Worm (Caenorhabditis elegans) whole organism, mixed stage, embryonic: Measurements from ENCODE around the gene srh-82.
A peak's percentile ranks its signal among the peaks of the same experiment; 100 is the strongest.

Experiments used
- M03D4.4 ChIP-seq: sonication (generic microtip); optimal IDR thresholded peaks from 2 replicates; lab custom pipeline; 2017; ENCODE audit warnings: mild to moderate bottlenecking, missing genetic modification characterization, missing compliant biosample characterization
- bed-3 ChIP-seq: fragments of 200-800 bp; sonication (Bioruptor generic); optimal IDR thresholded peaks from 3 replicates; lab custom pipeline; 2018; ENCODE audit warnings: mild to moderate bottlenecking, missing genetic modification characterization, moderate library complexity, missing compliant biosample characterization
- ceh-39 ChIP-seq: fragments of 150-350 bp; optimal IDR thresholded peaks from 2 replicates; lab custom pipeline; 2014; ENCODE audit warnings: missing biosample characterization, missing genetic modification characterization
- ceh-43 ChIP-seq: fragments of 200-800 bp; sonication (Bioruptor generic); optimal IDR thresholded peaks from 2 replicates; lab custom pipeline; 2018; ENCODE audit warnings: mild to moderate bottlenecking, missing genetic modification characterization, moderate library complexity, missing compliant biosample characterization
- ceh-83 ChIP-seq: fragments of 200-800 bp; sonication (Bioruptor generic); optimal IDR thresholded peaks from 2 replicates; lab custom pipeline; 2018; ENCODE audit warnings: mild to moderate bottlenecking, missing genetic modification characterization, missing compliant biosample characterization
- ces-1 ChIP-seq: fragments of 150-350 bp; optimal IDR thresholded peaks from 2 replicates; lab custom pipeline; 2014; ENCODE audit warnings: missing biosample characterization, missing genetic modification reagents, missing genetic modification characterization
- cnd-1 ChIP-seq: fragments of 200-800 bp; sonication (Bioruptor generic); optimal IDR thresholded peaks from 2 replicates; lab custom pipeline; 2018; ENCODE audit warnings: mild to moderate bottlenecking, missing genetic modification characterization, missing compliant biosample characterization
- drap-1 ChIP-seq: fragments of 200-800 bp; sonication (Bioruptor generic); optimal IDR thresholded peaks from 3 replicates; lab custom pipeline; 2018; ENCODE audit warnings: mild to moderate bottlenecking, missing genetic modification characterization, missing compliant biosample characterization
- elt-3 ChIP-seq: fragments of 150-350 bp; optimal IDR thresholded peaks from 2 replicates; lab custom pipeline; 2014; ENCODE audit warnings: missing biosample characterization, missing genetic modification characterization
- flh-1 ChIP-seq: fragments of 200-800 bp; sonication (Bioruptor generic); optimal IDR thresholded peaks from 2 replicates; lab custom pipeline; 2018; ENCODE audit warnings: mild to moderate bottlenecking, missing genetic modification characterization, moderate library complexity, missing compliant biosample characterization
- ham-2 ChIP-seq: fragments of 200-800 bp; sonication (Bioruptor generic); optimal IDR thresholded peaks from 2 replicates; lab custom pipeline; 2018; ENCODE audit warnings: mild to moderate bottlenecking, missing genetic modification characterization, missing compliant biosample characterization
- hlh-1 ChIP-seq: fragments of 150-350 bp; optimal IDR thresholded peaks from 2 replicates; lab custom pipeline; 2014; ENCODE audit warnings: missing biosample characterization, missing genetic modification reagents, missing genetic modification characterization
- lin-13 ChIP-seq: fragments of 150-350 bp; optimal IDR thresholded peaks from 2 replicates; lab custom pipeline; 2014; ENCODE audit warnings: missing biosample characterization, missing genetic modification characterization
- lin-32 ChIP-seq: fragments of 200-800 bp; sonication (Bioruptor generic); optimal IDR thresholded peaks from 2 replicates; lab custom pipeline; 2018; ENCODE audit warnings: mild to moderate bottlenecking, missing genetic modification characterization, missing compliant biosample characterization
- mab-5 ChIP-seq: fragments of 150-350 bp; optimal IDR thresholded peaks from 2 replicates; lab custom pipeline; 2014; ENCODE audit warnings: missing biosample characterization, missing genetic modification characterization
- mep-1 ChIP-seq: fragments of 150-350 bp; optimal IDR thresholded peaks from 2 replicates; lab custom pipeline; 2017; ENCODE audit warnings: missing biosample characterization, missing genetic modification reagents, missing genetic modification characterization, inconsistent platforms
- mls-2 ChIP-seq: sonication (generic microtip); optimal IDR thresholded peaks from 2 replicates; lab custom pipeline; 2016; ENCODE audit warnings: mild to moderate bottlenecking, missing genetic modification characterization, moderate library complexity, missing compliant biosample characterization
- nhr-12 ChIP-seq: fragments of 150-350 bp; optimal IDR thresholded peaks from 2 replicates; lab custom pipeline; 2014; ENCODE audit warnings: missing biosample characterization, missing genetic modification characterization
- nhr-2 ChIP-seq: fragments of 150-350 bp; optimal IDR thresholded peaks from 2 replicates; lab custom pipeline; 2014; ENCODE audit warnings: missing biosample characterization, missing genetic modification characterization
- nhr-28 ChIP-seq: fragments of 150-350 bp; optimal IDR thresholded peaks from 2 replicates; lab custom pipeline; 2014; ENCODE audit warnings: missing biosample characterization, missing genetic modification characterization
- nhr-76 ChIP-seq: sonication (generic microtip); optimal IDR thresholded peaks from 2 replicates; lab custom pipeline; 2017; ENCODE audit warnings: missing biosample characterization, missing genetic modification characterization
- pha-4 ChIP-seq: fragments of 150-350 bp; optimal IDR thresholded peaks from 2 replicates; lab custom pipeline; 2018; ENCODE audit warnings: missing biosample characterization, missing genetic modification reagents, missing genetic modification characterization
- sptf-1 ChIP-seq: sonication (generic microtip); optimal IDR thresholded peaks from 2 replicates; lab custom pipeline; 2017; ENCODE audit warnings: mild to moderate bottlenecking, missing genetic modification characterization, moderate library complexity, missing compliant biosample characterization
- tbx-8 ChIP-seq: fragments of 200-800 bp; sonication (Bioruptor generic); optimal IDR thresholded peaks from 2 replicates; lab custom pipeline; 2018; ENCODE audit warnings: mild to moderate bottlenecking, missing genetic modification characterization, moderate library complexity, missing compliant biosample characterization
- unc-39 ChIP-seq: fragments of 150-350 bp; optimal IDR thresholded peaks from 2 replicates; lab custom pipeline; 2014; ENCODE audit warnings: missing biosample characterization, missing genetic modification characterization
- unc-62 ChIP-seq: fragments of 150-350 bp; optimal IDR thresholded peaks from 2 replicates; lab custom pipeline; 2014; ENCODE audit warnings: missing biosample characterization, missing genetic modification reagents, missing genetic modification characterization
- zip-8 ChIP-seq: fragments of 150-350 bp; optimal IDR thresholded peaks from 2 replicates; lab custom pipeline; 2014; ENCODE audit warnings: missing biosample characterization, missing genetic modification characterization
- ztf-11 ChIP-seq: fragments of 150-350 bp; optimal IDR thresholded peaks from 2 replicates; lab custom pipeline; 2014; ENCODE audit warnings: missing biosample characterization, missing genetic modification characterization

Gene srh-82

DNA sequence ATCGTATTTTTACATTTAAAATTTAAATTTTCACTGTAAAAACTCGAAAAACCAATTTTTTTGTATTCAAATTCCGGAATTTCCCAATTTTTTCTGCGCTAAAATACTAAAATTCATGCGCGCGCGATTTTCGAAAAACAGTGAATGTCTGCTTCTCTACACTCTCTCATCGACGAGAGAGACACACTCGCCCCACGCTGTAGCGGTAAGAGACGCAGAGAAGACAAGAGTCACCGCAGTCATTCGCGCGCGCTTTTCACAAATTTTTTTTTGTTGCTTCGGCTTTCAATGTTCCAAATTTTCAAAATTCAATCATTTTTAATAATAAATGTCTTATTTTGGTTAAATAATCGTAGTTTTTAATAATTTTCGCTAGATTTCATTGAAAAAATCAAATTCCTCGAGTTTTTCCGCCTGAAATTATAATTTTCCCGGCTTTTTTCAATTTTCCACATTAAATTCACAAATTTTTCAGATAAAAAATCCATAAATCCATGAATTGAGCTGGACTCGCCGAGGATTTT lies 40.9 kb downstream of the srh-82 start, which contains the start of gene arid-1:
Gene arid-1 (plus strand): TSS at position 474 of the 524 bp plus-strand sequence.
- TF ChIP-seq lin-32 (GFP tag; lab: Kevin White, UChicago) = no peak
- TF ChIP-seq elt-3 (tag; lab: Kevin White, UChicago) = no peak
- no peak for TF ChIP-seq ceh-39 (tag; lab: Kevin White, UChicago)
- TF ChIP-seq nhr-2 (tag; lab: Kevin White, UChicago) = no peak
- TF ChIP-seq bed-3 = no peak
- TF ChIP-seq unc-39 (tag; lab: Kevin White, UChicago) = no peak
- no peak for TF ChIP-seq cnd-1 (tag; lab: Kevin White, UChicago)
- no peak for TF ChIP-seq nhr-12 (tag; lab: Kevin White, UChicago)
- no peak for TF ChIP-seq flh-1 (GFP tag; lab: Kevin White, UChicago)
- TF ChIP-seq lin-13 (tag; lab: Kevin White, UChicago) = no peak
- TF ChIP-seq zip-8 (tag; lab: Kevin White, UChicago) = no peak
- peak; percentile 50 for TF ChIP-seq mep-1 (tag; lab: Kevin White, UChicago)
- TF ChIP-seq mab-5 (tag; lab: Kevin White, UChicago) = no peak
- peak; percentile 2 for TF ChIP-seq ham-2 (GFP tag; lab: Kevin White, UChicago)
- no peak for TF ChIP-seq nhr-76
- no peak for TF ChIP-seq nhr-28 (tag; lab: Kevin White, UChicago)
- no peak for TF ChIP-seq drap-1 (GFP tag; lab: Kevin White, UChicago)
- TF ChIP-seq sptf-1 (tag; lab: Kevin White, UChicago) = no peak
- no peak for TF ChIP-seq ceh-83 (GFP tag; lab: Kevin White, UChicago)
- TF ChIP-seq ztf-11 (tag; lab: Kevin White, UChicago) = no peak
- no peak for TF ChIP-seq tbx-8 (GFP tag; lab: Kevin White, UChicago)
- no peak for TF ChIP-seq mls-2
- TF ChIP-seq M03D4.4 (tag; lab: Kevin White, UChicago) = no peak
- TF ChIP-seq pha-4 (tag; lab: Kevin White, UChicago) = peak; percentile 43
- no peak for TF ChIP-seq hlh-1 (tag; lab: Kevin White, UChicago)
- TF ChIP-seq ceh-43 (GFP tag; lab: Kevin White, UChicago) = no peak
- no peak for TF ChIP-seq unc-62 (GFP tag; lab: Kevin White, UChicago)
- TF ChIP-seq ces-1 (GFP tag; lab: Kevin White, UChicago) = peak; percentile 7

DNA sequence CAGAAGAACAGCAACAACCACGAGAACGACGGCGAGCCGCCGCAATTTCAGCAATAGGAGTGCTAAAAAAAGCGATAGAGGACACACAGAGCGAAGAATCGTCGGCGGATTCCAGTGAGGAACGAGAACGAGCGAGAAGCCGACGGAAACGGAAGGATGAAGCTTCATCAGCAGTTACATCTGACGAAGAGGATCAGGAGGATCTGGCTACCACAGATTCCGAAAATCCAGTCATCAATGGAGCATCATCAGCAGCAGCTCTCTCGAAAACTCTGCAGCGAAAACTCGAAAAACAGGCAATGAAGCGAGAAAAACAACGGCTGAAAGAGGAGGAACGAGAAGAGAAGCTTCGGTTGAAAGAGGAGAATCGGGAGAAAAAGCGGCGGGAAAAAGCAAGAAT lies 44.5 kb downstream of the srh-82 start:
- TF ChIP-seq ztf-11 (tag; lab: Kevin White, UChicago) = no peak
- TF ChIP-seq ceh-83 (GFP tag; lab: Kevin White, UChicago) = peak; percentile 38

DNA sequence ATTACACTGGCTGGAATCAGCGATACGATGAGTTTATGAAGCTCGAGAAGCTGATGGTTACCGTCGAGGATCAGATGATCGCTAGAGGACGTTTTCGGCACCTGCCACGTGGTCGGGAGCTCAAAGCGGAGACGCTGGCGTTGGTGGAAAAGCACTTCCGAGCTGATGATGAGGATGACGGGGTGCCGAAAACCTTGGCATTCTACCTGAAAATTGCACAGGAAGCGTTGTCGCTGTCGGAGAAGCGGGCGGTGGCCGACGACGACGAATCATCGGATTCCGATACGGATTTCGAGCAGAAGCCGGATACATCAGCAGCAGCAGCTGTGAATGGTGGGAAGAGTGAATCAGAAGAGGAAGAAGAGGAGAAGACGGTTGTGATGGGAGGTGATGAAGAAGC lies 49.9 kb downstream of the srh-82 start:
- no peak for TF ChIP-seq ceh-39 (tag; lab: Kevin White, UChicago)
- no peak for TF ChIP-seq mab-5 (tag; lab: Kevin White, UChicago)
- no peak for TF ChIP-seq ham-2 (GFP tag; lab: Kevin White, UChicago)
- no peak for TF ChIP-seq drap-1 (GFP tag; lab: Kevin White, UChicago)
- no peak for TF ChIP-seq flh-1 (GFP tag; lab: Kevin White, UChicago)
- TF ChIP-seq nhr-76 = no peak
- TF ChIP-seq bed-3 = no peak
- TF ChIP-seq ces-1 (GFP tag; lab: Kevin White, UChicago) = no peak
